Worm (Caenorhabditis elegans) whole organism, mixed stage, embryonic: ENCODE data around the gene apc-17.

Source experiments
- M03D4.4 ChIP-seq: sonication (generic microtip); optimal IDR thresholded peaks from 2 replicates; lab custom pipeline; 2017; ENCODE audit warnings: mild to moderate bottlenecking, missing genetic modification characterization, missing compliant biosample characterization
- bed-3 ChIP-seq: fragments of 200-800 bp; sonication (Bioruptor generic); optimal IDR thresholded peaks from 3 replicates; lab custom pipeline; 2018; ENCODE audit warnings: mild to moderate bottlenecking, missing genetic modification characterization, moderate library complexity, missing compliant biosample characterization
- blmp-1 ChIP-seq: fragments of 150-350 bp; optimal IDR thresholded peaks from 2 replicates; lab custom pipeline; 2014; ENCODE audit warnings: missing biosample characterization, missing genetic modification characterization
- ceh-39 ChIP-seq: fragments of 150-350 bp; optimal IDR thresholded peaks from 2 replicates; lab custom pipeline; 2014; ENCODE audit warnings: missing biosample characterization, missing genetic modification characterization
- ceh-43 ChIP-seq: fragments of 200-800 bp; sonication (Bioruptor generic); optimal IDR thresholded peaks from 2 replicates; lab custom pipeline; 2018; ENCODE audit warnings: mild to moderate bottlenecking, missing genetic modification characterization, moderate library complexity, missing compliant biosample characterization
- ceh-83 ChIP-seq: fragments of 200-800 bp; sonication (Bioruptor generic); optimal IDR thresholded peaks from 2 replicates; lab custom pipeline; 2018; ENCODE audit warnings: mild to moderate bottlenecking, missing genetic modification characterization, missing compliant biosample characterization
- ces-1 ChIP-seq: fragments of 150-350 bp; optimal IDR thresholded peaks from 2 replicates; lab custom pipeline; 2014; ENCODE audit warnings: missing biosample characterization, missing genetic modification reagents, missing genetic modification characterization
- cnd-1 ChIP-seq: fragments of 200-800 bp; sonication (Bioruptor generic); optimal IDR thresholded peaks from 2 replicates; lab custom pipeline; 2018; ENCODE audit warnings: mild to moderate bottlenecking, missing genetic modification characterization, missing compliant biosample characterization
- drap-1 ChIP-seq: fragments of 200-800 bp; sonication (Bioruptor generic); optimal IDR thresholded peaks from 3 replicates; lab custom pipeline; 2018; ENCODE audit warnings: mild to moderate bottlenecking, missing genetic modification characterization, missing compliant biosample characterization
- elt-1 ChIP-seq: sonication (generic microtip); optimal IDR thresholded peaks from 2 replicates; lab custom pipeline; 2017; ENCODE audit warnings: missing genetic modification characterization, mild to moderate bottlenecking, missing compliant biosample characterization, antibody characterized with exemption, moderate library complexity, borderline replicate concordance; ENCODE audit not compliant: insufficient read depth
- elt-3 ChIP-seq: fragments of 150-350 bp; optimal IDR thresholded peaks from 2 replicates; lab custom pipeline; 2014; ENCODE audit warnings: missing biosample characterization, missing genetic modification characterization
- flh-1 ChIP-seq: fragments of 200-800 bp; sonication (Bioruptor generic); optimal IDR thresholded peaks from 2 replicates; lab custom pipeline; 2018; ENCODE audit warnings: mild to moderate bottlenecking, missing genetic modification characterization, moderate library complexity, missing compliant biosample characterization
- ham-2 ChIP-seq: fragments of 200-800 bp; sonication (Bioruptor generic); optimal IDR thresholded peaks from 2 replicates; lab custom pipeline; 2018; ENCODE audit warnings: mild to moderate bottlenecking, missing genetic modification characterization, missing compliant biosample characterization
- hlh-1 ChIP-seq: fragments of 150-350 bp; optimal IDR thresholded peaks from 2 replicates; lab custom pipeline; 2014; ENCODE audit warnings: missing biosample characterization, missing genetic modification reagents, missing genetic modification characterization
- lin-13 ChIP-seq: fragments of 150-350 bp; optimal IDR thresholded peaks from 2 replicates; lab custom pipeline; 2014; ENCODE audit warnings: missing biosample characterization, missing genetic modification characterization
- lin-32 ChIP-seq: fragments of 200-800 bp; sonication (Bioruptor generic); optimal IDR thresholded peaks from 2 replicates; lab custom pipeline; 2018; ENCODE audit warnings: mild to moderate bottlenecking, missing genetic modification characterization, missing compliant biosample characterization
- lsy-2 ChIP-seq: fragments of 150-350 bp; optimal IDR thresholded peaks from 2 replicates; lab custom pipeline; 2014; ENCODE audit warnings: missing biosample characterization, missing genetic modification characterization
- mab-5 ChIP-seq: fragments of 150-350 bp; optimal IDR thresholded peaks from 2 replicates; lab custom pipeline; 2014; ENCODE audit warnings: missing biosample characterization, missing genetic modification characterization
- mep-1 ChIP-seq: fragments of 150-350 bp; optimal IDR thresholded peaks from 2 replicates; lab custom pipeline; 2017; ENCODE audit warnings: missing biosample characterization, missing genetic modification reagents, missing genetic modification characterization, inconsistent platforms
- mls-2 ChIP-seq: sonication (generic microtip); optimal IDR thresholded peaks from 2 replicates; lab custom pipeline; 2016; ENCODE audit warnings: mild to moderate bottlenecking, missing genetic modification characterization, moderate library complexity, missing compliant biosample characterization
- nhr-12 ChIP-seq: fragments of 150-350 bp; optimal IDR thresholded peaks from 2 replicates; lab custom pipeline; 2014; ENCODE audit warnings: missing biosample characterization, missing genetic modification characterization
- nhr-2 ChIP-seq: fragments of 150-350 bp; optimal IDR thresholded peaks from 2 replicates; lab custom pipeline; 2014; ENCODE audit warnings: missing biosample characterization, missing genetic modification characterization
- nhr-237 ChIP-seq: fragments of 150-350 bp; optimal IDR thresholded peaks from 2 replicates; lab custom pipeline; 2014; ENCODE audit warnings: missing biosample characterization, missing genetic modification characterization
- nhr-28 ChIP-seq: fragments of 150-350 bp; optimal IDR thresholded peaks from 2 replicates; lab custom pipeline; 2014; ENCODE audit warnings: missing biosample characterization, missing genetic modification characterization
- nhr-76 ChIP-seq: sonication (generic microtip); optimal IDR thresholded peaks from 2 replicates; lab custom pipeline; 2017; ENCODE audit warnings: missing biosample characterization, missing genetic modification characterization
- pha-4 ChIP-seq: fragments of 150-350 bp; optimal IDR thresholded peaks from 2 replicates; lab custom pipeline; 2018; ENCODE audit warnings: missing biosample characterization, missing genetic modification reagents, missing genetic modification characterization
- sem-2 ChIP-seq: fragments of 200-800 bp; sonication (Bioruptor generic); optimal IDR thresholded peaks from 2 replicates; lab custom pipeline; 2018; ENCODE audit warnings: mild to moderate bottlenecking, missing genetic modification characterization, missing compliant biosample characterization
- snpc-4 ChIP-seq: fragments of 150-350 bp; optimal IDR thresholded peaks from 2 replicates; lab custom pipeline; 2014; ENCODE audit warnings: missing biosample characterization, missing genetic modification characterization
- sptf-1 ChIP-seq: sonication (generic microtip); optimal IDR thresholded peaks from 2 replicates; lab custom pipeline; 2017; ENCODE audit warnings: mild to moderate bottlenecking, missing genetic modification characterization, moderate library complexity, missing compliant biosample characterization
- tbx-8 ChIP-seq: fragments of 200-800 bp; sonication (Bioruptor generic); optimal IDR thresholded peaks from 2 replicates; lab custom pipeline; 2018; ENCODE audit warnings: mild to moderate bottlenecking, missing genetic modification characterization, moderate library complexity, missing compliant biosample characterization
- unc-120 ChIP-seq: sonication (generic microtip); optimal IDR thresholded peaks from 2 replicates; lab custom pipeline; 2017; ENCODE audit warnings: missing genetic modification characterization, missing compliant biosample characterization; ENCODE audit not compliant: poor library complexity, severe bottlenecking
- unc-39 ChIP-seq: fragments of 150-350 bp; optimal IDR thresholded peaks from 2 replicates; lab custom pipeline; 2014; ENCODE audit warnings: missing biosample characterization, missing genetic modification characterization
- unc-62 ChIP-seq: fragments of 150-350 bp; optimal IDR thresholded peaks from 2 replicates; lab custom pipeline; 2014; ENCODE audit warnings: missing biosample characterization, missing genetic modification reagents, missing genetic modification characterization
- ztf-11 ChIP-seq: fragments of 150-350 bp; optimal IDR thresholded peaks from 2 replicates; lab custom pipeline; 2014; ENCODE audit warnings: missing biosample characterization, missing genetic modification characterization

apc-17 gene

ce11 chrII:11099841-11100240, 8.1 kb upstream of the apc-17 start, which contains the start of gene C09H10.4:
Gene C09H10.4 (plus strand): TSS chrII:11100141.
- TF ChIP-seq snpc-4 (tag; lab: Kevin White, UChicago): no peak
- no peak for TF ChIP-seq M03D4.4
- no peak for TF ChIP-seq sptf-1
- no peak for TF ChIP-seq tbx-8 (GFP tag; lab: Kevin White, UChicago)
- TF ChIP-seq unc-62 (GFP tag; lab: Kevin White, UChicago): no peak
- TF ChIP-seq mls-2 (tag; lab: Kevin White, UChicago): no peak
- TF ChIP-seq unc-39 (tag; lab: Kevin White, UChicago): no peak
- no peak for TF ChIP-seq nhr-76 (tag; lab: Kevin White, UChicago)
- TF ChIP-seq nhr-28 (tag; lab: Kevin White, UChicago): no peak
- TF ChIP-seq lin-32: no peak
- no peak for TF ChIP-seq lin-13
- TF ChIP-seq lsy-2 (tag; lab: Kevin White, UChicago): no peak
- no peak for TF ChIP-seq drap-1 (GFP tag; lab: Kevin White, UChicago)
- TF ChIP-seq ceh-83: no peak
- no peak for TF ChIP-seq ztf-11 (tag; lab: Kevin White, UChicago)
- no peak for TF ChIP-seq unc-120 (tag; lab: Kevin White, UChicago)
- no peak for TF ChIP-seq ceh-43
- TF ChIP-seq, all 35 proteins: peak for 0

ce11 chrII:11101171-11101570, 6.8 kb upstream of the apc-17 start:
- TF ChIP-seq lsy-2 (tag; lab: Kevin White, UChicago): no peak
- TF ChIP-seq unc-120 (tag; lab: Kevin White, UChicago): no peak
- TF ChIP-seq sptf-1: no peak
- no peak for TF ChIP-seq ham-2 (GFP tag; lab: Kevin White, UChicago)
- no peak for TF ChIP-seq mep-1 (tag; lab: Kevin White, UChicago)
- TF ChIP-seq ceh-83: no peak
- TF ChIP-seq unc-62 (GFP tag; lab: Kevin White, UChicago): no peak
- TF ChIP-seq elt-3 (tag; lab: Kevin White, UChicago): no peak
- no peak for TF ChIP-seq nhr-2 (tag; lab: Kevin White, UChicago)
- no peak for TF ChIP-seq mab-5
- no peak for TF ChIP-seq snpc-4 (tag; lab: Kevin White, UChicago)
- no peak for TF ChIP-seq M03D4.4
- TF ChIP-seq hlh-1 (tag; lab: Kevin White, UChicago): no peak
- TF ChIP-seq unc-39 (tag; lab: Kevin White, UChicago): no peak
- TF ChIP-seq bed-3 (GFP tag; lab: Kevin White, UChicago): no peak

- no peak for TF ChIP-seq drap-1 (GFP tag; lab: Kevin White, UChicago)
- TF ChIP-seq blmp-1 (tag; lab: Kevin White, UChicago): no peak
- no peak for TF ChIP-seq elt-1 (tag; lab: Kevin White, UChicago)
- no peak for TF ChIP-seq unc-62 (GFP tag; lab: Kevin White, UChicago)
- no peak for TF ChIP-seq unc-39 (tag; lab: Kevin White, UChicago)
- peak; percentile 12 for TF ChIP-seq ces-1 (GFP tag; lab: Kevin White, UChicago)
- no peak for TF ChIP-seq sem-2 (GFP tag; lab: Kevin White, UChicago)
- no peak for TF ChIP-seq snpc-4 (tag; lab: Kevin White, UChicago)
- no peak for TF ChIP-seq elt-3 (tag; lab: Kevin White, UChicago)
- TF ChIP-seq mep-1 (tag; lab: Kevin White, UChicago): peak; percentile 71
- no peak for TF ChIP-seq ceh-83
- no peak for TF ChIP-seq bed-3 (GFP tag; lab: Kevin White, UChicago)
- peak; percentile 90 for TF ChIP-seq hlh-1 (tag; lab: Kevin White, UChicago)
- no peak for TF ChIP-seq cnd-1 (tag; lab: Kevin White, UChicago)
- TF ChIP-seq nhr-2 (tag; lab: Kevin White, UChicago): no peak
- peak; percentile 67 for TF ChIP-seq unc-120 (tag; lab: Kevin White, UChicago)
- no peak for TF ChIP-seq flh-1 (GFP tag; lab: Kevin White, UChicago)
- no peak for TF ChIP-seq sptf-1
- no peak for TF ChIP-seq tbx-8 (GFP tag; lab: Kevin White, UChicago)
- TF ChIP-seq nhr-12 (tag; lab: Kevin White, UChicago): no peak
- TF ChIP-seq ceh-43: no peak
- TF ChIP-seq pha-4 (tag; lab: Kevin White, UChicago): peak; percentile 25
- TF ChIP-seq nhr-28 (tag; lab: Kevin White, UChicago): no peak
- no peak for TF ChIP-seq lin-13
- no peak for TF ChIP-seq ham-2 (GFP tag; lab: Kevin White, UChicago)
- no peak for TF ChIP-seq ceh-39 (tag; lab: Kevin White, UChicago)
- peak; percentile 26 for TF ChIP-seq nhr-237 (tag; lab: Kevin White, UChicago)
- TF ChIP-seq nhr-76 (tag; lab: Kevin White, UChicago): no peak
- no peak for TF ChIP-seq mab-5
- peak; percentile 40 for TF ChIP-seq lsy-2 (tag; lab: Kevin White, UChicago)
- TF ChIP-seq ztf-11 (tag; lab: Kevin White, UChicago): no peak
- TF ChIP-seq lin-32: no peak
- TF ChIP-seq mls-2 (tag; lab: Kevin White, UChicago): no peak
These were observed 4.9 kb upstream of the apc-17 start for ce11 chrII:11103052-11103451.
